Worm (Caenorhabditis elegans) whole organism, L1 larva: Measurements from ENCODE around the gene K08B12.3.
A peak's percentile ranks its signal among the peaks of the same experiment; 100 is the strongest.

ENCODE experiments used
- C04F5.9 ChIP-seq: sonication (generic microtip); optimal IDR thresholded peaks from 2 replicates; lab custom pipeline; 2016; ENCODE audit warnings: missing genetic modification characterization, missing compliant biosample characterization
- C16A3.4 ChIP-seq: fragments of 150-350 bp; optimal IDR thresholded peaks from 2 replicates; lab custom pipeline; 2014; ENCODE audit warnings: missing biosample characterization, missing genetic modification characterization
- C34B4.2 ChIP-seq: sonication (generic microtip); optimal IDR thresholded peaks from 2 replicates; lab custom pipeline; 2017; ENCODE audit warnings: mild to moderate bottlenecking, missing genetic modification characterization, missing compliant biosample characterization
- F16B12.6 ChIP-seq: fragments of 150-350 bp; optimal IDR thresholded peaks from 2 replicates; lab custom pipeline; 2014; ENCODE audit warnings: missing biosample characterization, missing genetic modification characterization
- Y116A8C.19 ChIP-seq: sonication (generic microtip); optimal IDR thresholded peaks from 2 replicates; lab custom pipeline; 2016; ENCODE audit warnings: missing compliant biosample characterization, missing genetic modification characterization, borderline replicate concordance
- aha-1 ChIP-seq: fragments of 150-350 bp; optimal IDR thresholded peaks from 2 replicates; lab custom pipeline; 2014; ENCODE audit warnings: missing biosample characterization, missing genetic modification characterization
- alr-1 ChIP-seq: fragments of 200-800 bp; sonication (Bioruptor generic); optimal IDR thresholded peaks from 2 replicates; lab custom pipeline; 2018; ENCODE audit warnings: borderline replicate concordance, mild to moderate bottlenecking, missing genetic modification characterization, missing compliant biosample characterization
- ceh-8 ChIP-seq: fragments of 200-800 bp; sonication (Bioruptor generic); optimal IDR thresholded peaks from 2 replicates; lab custom pipeline; 2018; ENCODE audit warnings: mild to moderate bottlenecking, missing genetic modification characterization, moderate library complexity, missing compliant biosample characterization
- ces-1 ChIP-seq: fragments of 150-350 bp; optimal IDR thresholded peaks from 2 replicates; lab custom pipeline; 2014; ENCODE audit warnings: missing biosample characterization, missing genetic modification reagents, missing genetic modification characterization
- dsc-1 ChIP-seq: sonication (generic microtip); optimal IDR thresholded peaks from 2 replicates; lab custom pipeline; 2016; ENCODE audit warnings: mild to moderate bottlenecking, missing genetic modification characterization, missing compliant biosample characterization
- efl-1 ChIP-seq, 4 experiments: fragments of 150-350 bp; optimal IDR thresholded peaks in 3 of 4; peaks in 1 of 4; 1 replicate in 1 of 4; 2 replicates in 3 of 4; lab custom pipeline; 2014; ENCODE audit warnings: missing biosample characterization in 2 of 4, missing genetic modification characterization in 2 of 4, missing genetic modification reagents in 2 of 4
- egl-13 ChIP-seq: sonication (generic microtip); optimal IDR thresholded peaks from 2 replicates; lab custom pipeline; 2016; ENCODE audit warnings: missing genotype, missing genetic modification reagents, missing genetic modification characterization, missing compliant biosample characterization
- ets-5 ChIP-seq: fragments of 200-800 bp; sonication (Bioruptor generic); IDR thresholded peaks from 2 replicates; pipeline ENCODE4 v1.3.6; 2022; ENCODE audit warnings: missing genetic modification characterization, missing compliant biosample characterization
- fkh-10 ChIP-seq: sonication (generic microtip); optimal IDR thresholded peaks from 2 replicates; lab custom pipeline; 2017; ENCODE audit warnings: missing biosample characterization, missing genetic modification reagents, missing genetic modification characterization
- fkh-4 ChIP-seq: sonication (generic microtip); optimal IDR thresholded peaks from 2 replicates; lab custom pipeline; 2016; ENCODE audit warnings: missing compliant biosample characterization, missing genetic modification characterization, borderline replicate concordance
- hlh-17 ChIP-seq: fragments of 200-800 bp; sonication (Bioruptor generic); optimal IDR thresholded peaks from 2 replicates; lab custom pipeline; 2018; ENCODE audit warnings: missing genetic modification characterization, mild to moderate bottlenecking, missing compliant biosample characterization, moderate library complexity, borderline replicate concordance
- hlh-4 ChIP-seq: sonication (generic microtip); optimal IDR thresholded peaks from 2 replicates; lab custom pipeline; 2016; ENCODE audit warnings: mild to moderate bottlenecking, missing genetic modification characterization, missing compliant biosample characterization
- irx-1 ChIP-seq: sonication (generic microtip); optimal IDR thresholded peaks from 2 replicates; lab custom pipeline; 2016; ENCODE audit warnings: missing genetic modification characterization, missing compliant biosample characterization
- isw-1 ChIP-seq: fragments of 200-800 bp; sonication (Bioruptor generic); IDR thresholded peaks from 2 replicates; pipeline ENCODE4 v1.3.6; 2022; ENCODE audit warnings: missing genetic modification characterization, missing compliant biosample characterization
- jun-1 ChIP-seq: fragments of 150-350 bp; optimal IDR thresholded peaks from 2 replicates; lab custom pipeline; 2014; ENCODE audit warnings: missing biosample characterization, missing genetic modification reagents, missing genetic modification characterization
- lin-13 ChIP-seq: fragments of 150-350 bp; optimal IDR thresholded peaks from 2 replicates; lab custom pipeline; 2014; ENCODE audit warnings: missing biosample characterization, missing genetic modification reagents, missing genetic modification characterization
- lin-14 ChIP-seq: fragments of 200-800 bp; sonication (Bioruptor generic); optimal IDR thresholded peaks from 2 replicates; lab custom pipeline; 2018; ENCODE audit warnings: mild to moderate bottlenecking, missing genetic modification characterization, moderate library complexity, missing compliant biosample characterization
- lin-15B ChIP-seq: fragments of 150-350 bp; sonication (generic microtip); optimal IDR thresholded peaks from 3 replicates; lab custom pipeline; 2014; ENCODE audit warnings: missing biosample characterization, missing genetic modification characterization
- lin-35 ChIP-seq, 2 experiments: fragments of 150-350 bp; optimal IDR thresholded peaks; 2 replicates each; lab custom pipeline; 2014; ENCODE audit warnings: missing biosample characterization in 2 of 2, missing genetic modification characterization in 2 of 2, missing genetic modification reagents in 2 of 2
- lin-39 ChIP-seq: fragments of 150-350 bp; optimal IDR thresholded peaks from 2 replicates; lab custom pipeline; 2014; ENCODE audit warnings: missing biosample characterization, missing genetic modification reagents, missing genetic modification characterization
- lsy-2 ChIP-seq, 2 experiments: fragments of 150-350 bp; optimal IDR thresholded peaks; 2 replicates each; lab custom pipeline; 2014; ENCODE audit warnings: missing biosample characterization in 2 of 2, missing genetic modification characterization in 2 of 2
- mab-9 ChIP-seq: fragments of 200-800 bp; sonication (Bioruptor generic); IDR thresholded peaks from 2 replicates; pipeline ENCODE4 v1.3.6; 2022; ENCODE audit warnings: missing genetic modification reagents, missing genetic modification characterization, missing compliant biosample characterization
- mdl-1 ChIP-seq, 2 experiments: fragments of 150-350 bp; optimal IDR thresholded peaks; 2 replicates each; lab custom pipeline; 2014 to 2017; ENCODE audit warnings: missing biosample characterization in 2 of 2, missing genetic modification characterization in 2 of 2, inconsistent platforms in 1 of 2
- mef-2 ChIP-seq: fragments of 150-350 bp; optimal IDR thresholded peaks from 2 replicates; lab custom pipeline; 2014; ENCODE audit warnings: missing biosample characterization, missing genetic modification characterization
- mep-1 ChIP-seq: fragments of 150-350 bp; optimal IDR thresholded peaks from 2 replicates; lab custom pipeline; 2014; ENCODE audit warnings: missing biosample characterization, missing genetic modification characterization
- nhr-11 ChIP-seq: fragments of 150-350 bp; optimal IDR thresholded peaks from 2 replicates; lab custom pipeline; 2014; ENCODE audit warnings: missing biosample characterization, missing genetic modification characterization
- nhr-12 ChIP-seq: sonication (generic microtip); optimal IDR thresholded peaks from 2 replicates; lab custom pipeline; 2017; ENCODE audit warnings: missing biosample characterization, missing genetic modification characterization
- nhr-19 ChIP-seq: fragments of 200-800 bp; sonication (Bioruptor generic); conservative IDR thresholded peaks from 2 replicates; pipeline ENCODE4 v1.3.6; 2022; ENCODE audit warnings: missing genetic modification characterization, missing compliant biosample characterization
- nhr-237 ChIP-seq: fragments of 150-350 bp; optimal IDR thresholded peaks from 2 replicates; lab custom pipeline; 2014; ENCODE audit warnings: missing biosample characterization, missing genetic modification characterization
- nhr-28 ChIP-seq: fragments of 150-350 bp; optimal IDR thresholded peaks from 2 replicates; lab custom pipeline; 2014; ENCODE audit warnings: missing biosample characterization, missing genetic modification characterization
- nhr-47 ChIP-seq: sonication (generic microtip); optimal IDR thresholded peaks from 2 replicates; lab custom pipeline; 2016; ENCODE audit warnings: mild to moderate bottlenecking, missing genetic modification characterization, moderate library complexity, missing compliant biosample characterization
- nhr-76 ChIP-seq: sonication (generic microtip); optimal IDR thresholded peaks from 2 replicates; lab custom pipeline; 2017; ENCODE audit warnings: missing biosample characterization, missing genetic modification characterization
- nhr-77 ChIP-seq: fragments of 150-350 bp; optimal IDR thresholded peaks from 2 replicates; lab custom pipeline; 2014; ENCODE audit warnings: missing biosample characterization, missing genetic modification characterization
- nhr-85 ChIP-seq: sonication (generic microtip); peaks from one replicate; lab custom pipeline; 2016; ENCODE audit warnings: missing genetic modification characterization, inconsistent platforms, missing compliant biosample characterization
- nhr-90 ChIP-seq: sonication (generic microtip); optimal IDR thresholded peaks from 2 replicates; lab custom pipeline; 2016; ENCODE audit warnings: mild to moderate bottlenecking, missing genetic modification characterization, missing compliant biosample characterization; ENCODE audit not compliant: poor library complexity
- pag-3 ChIP-seq: sonication (generic microtip); optimal IDR thresholded peaks from 2 replicates; lab custom pipeline; 2017; ENCODE audit warnings: missing genetic modification characterization, mild to moderate bottlenecking, missing compliant biosample characterization, antibody characterized with exemption, borderline replicate concordance; ENCODE audit not compliant: insufficient read depth
- pax-3 ChIP-seq: fragments of 200-800 bp; sonication (Bioruptor generic); optimal IDR thresholded peaks from 2 replicates; lab custom pipeline; 2018; ENCODE audit warnings: mild to moderate bottlenecking, missing genetic modification characterization, moderate library complexity, missing compliant biosample characterization
- snu-23 ChIP-seq: sonication (generic microtip); optimal IDR thresholded peaks from 2 replicates; lab custom pipeline; 2016; ENCODE audit warnings: missing genetic modification characterization, missing compliant biosample characterization
- sox-4 ChIP-seq: sonication (generic microtip); optimal IDR thresholded peaks from 2 replicates; lab custom pipeline; 2016; ENCODE audit warnings: missing genetic modification characterization, missing compliant biosample characterization
- sup-37 ChIP-seq: fragments of 200-800 bp; sonication (Bioruptor generic); optimal IDR thresholded peaks from 2 replicates; lab custom pipeline; 2018; ENCODE audit warnings: mild to moderate bottlenecking, missing genetic modification characterization, missing compliant biosample characterization
- tbx-2 ChIP-seq: sonication (generic microtip); optimal IDR thresholded peaks from 2 replicates; lab custom pipeline; 2016; ENCODE audit warnings: missing genetic modification characterization, missing compliant biosample characterization
- tlp-1 ChIP-seq: fragments of 150-350 bp; optimal IDR thresholded peaks from 2 replicates; lab custom pipeline; 2014; ENCODE audit warnings: missing biosample characterization, missing genetic modification characterization
- unc-30 ChIP-seq: sonication (generic microtip); optimal IDR thresholded peaks from 2 replicates; lab custom pipeline; 2017; ENCODE audit warnings: missing biosample characterization, missing genetic modification characterization
- unc-86 ChIP-seq: sonication (generic microtip); optimal IDR thresholded peaks from 2 replicates; lab custom pipeline; 2016; ENCODE audit warnings: missing genetic modification characterization, missing compliant biosample characterization
- unc-98 ChIP-seq: fragments of 200-800 bp; sonication (Bioruptor generic); IDR thresholded peaks from 2 replicates; pipeline ENCODE4 v1.3.6; 2022; ENCODE audit warnings: missing genetic modification characterization, missing compliant biosample characterization
- zip-4 ChIP-seq: fragments of 200-800 bp; sonication (Bioruptor generic); optimal IDR thresholded peaks from 2 replicates; lab custom pipeline; 2018; ENCODE audit warnings: mild to moderate bottlenecking, missing genetic modification characterization, moderate library complexity, missing compliant biosample characterization
- ztf-11 ChIP-seq, 2 experiments: sonication (generic microtip); optimal IDR thresholded peaks; 2 replicates each; lab custom pipeline; 2016 to 2017; ENCODE audit warnings: missing genetic modification characterization in 2 of 2, missing biosample characterization in 1 of 2, missing compliant biosample characterization in 1 of 2
- ztf-4 ChIP-seq: fragments of 150-350 bp; optimal IDR thresholded peaks from 2 replicates; lab custom pipeline; 2014; ENCODE audit warnings: missing biosample characterization, missing genetic modification characterization

Gene K08B12.3

ce11 chrV:6240735-6241134, 5.8 kb downstream of the K08B12.3 start (continued):
- TF ChIP-seq unc-98 (GFP tag; lab: Robert Waterston, UW): no peak
- TF ChIP-seq dsc-1 (tag; lab: Kevin White, UChicago): no peak
- TF ChIP-seq unc-30 (tag; lab: Kevin White, UChicago): no peak
- no peak for TF ChIP-seq ztf-4 (tag; lab: Kevin White, UChicago)
- no peak for TF ChIP-seq mep-1
- TF ChIP-seq fkh-4 (tag; lab: Kevin White, UChicago): no peak
- no peak for TF ChIP-seq C04F5.9
- TF ChIP-seq nhr-47: peak; percentile 45
- TF ChIP-seq hlh-17 (GFP tag; lab: Kevin White, UChicago): no peak
- TF ChIP-seq pag-3 (tag; lab: Kevin White, UChicago): no peak
- peak; percentile 91 for TF ChIP-seq nhr-85
- no peak for TF ChIP-seq fkh-10 (GFP tag; lab: Kevin White, UChicago)
- no peak for TF ChIP-seq pax-3 (tag; lab: Kevin White, UChicago)
- no peak for TF ChIP-seq unc-86 (tag; lab: Kevin White, UChicago)
- TF ChIP-seq nhr-237 (tag; lab: Kevin White, UChicago): peak; percentile 20
- TF ChIP-seq nhr-19 (GFP tag; lab: Robert Waterston, UW): peak; percentile 45
- peak; percentile 36 for TF ChIP-seq C16A3.4 (tag; lab: Kevin White, UChicago)
- TF ChIP-seq nhr-12 (tag; lab: Kevin White, UChicago): no peak
- no peak for TF ChIP-seq Y116A8C.19
- TF ChIP-seq sox-4 (tag; lab: Kevin White, UChicago): no peak
- TF ChIP-seq efl-1 (optimal IDR thresholded peaks at IDR 0.05; lab: Kevin White, UChicago): peak in 1 of 2 experiments; percentile 19
- peak in 1 of 2 experiments; percentile 93 for TF ChIP-seq efl-1 (GFP tag; optimal IDR thresholded peaks at IDR 0.05 in 1 of 2; lab: Kevin White, UChicago)
- no peak for TF ChIP-seq ets-5
- TF ChIP-seq aha-1 (tag; lab: Kevin White, UChicago): no peak
- TF ChIP-seq nhr-77 (tag; lab: Kevin White, UChicago): peak; percentile 85
- no peak for TF ChIP-seq sup-37 (GFP tag; lab: Kevin White, UChicago)
- peak in 1 of 2 experiments; percentile 80 for TF ChIP-seq lsy-2 (tag; optimal IDR thresholded peaks at IDR 0.05; lab: Kevin White, UChicago)
- no peak for TF ChIP-seq hlh-4
- TF ChIP-seq tlp-1 (tag; lab: Kevin White, UChicago): no peak
- TF ChIP-seq zip-4 (GFP tag; lab: Kevin White, UChicago): no peak
- TF ChIP-seq lin-14 (GFP tag; lab: Kevin White, UChicago): peak; percentile 77
- no peak for TF ChIP-seq F16B12.6 (tag; lab: Kevin White, UChicago)
- peak in 1 of 2 experiments; percentile 57 for TF ChIP-seq lin-35 (GFP tag; optimal IDR thresholded peaks at IDR 0.05; lab: Kevin White, UChicago)
- TF ChIP-seq tbx-2 (tag; lab: Kevin White, UChicago): peak; percentile 76
- no peak for TF ChIP-seq egl-13 (tag; lab: Kevin White, UChicago)
- no peak for TF ChIP-seq C34B4.2 (tag; lab: Kevin White, UChicago)
- no peak for TF ChIP-seq lin-13
- TF ChIP-seq nhr-28 (tag; lab: Kevin White, UChicago): no peak
- TF ChIP-seq ztf-11 (tag; optimal IDR thresholded peaks at IDR 0.05; lab: Kevin White, UChicago): no peak
- no peak for TF ChIP-seq jun-1 (tag; lab: Kevin White, UChicago)
- no peak for TF ChIP-seq ceh-8 (GFP tag; lab: Kevin White, UChicago)
- TF ChIP-seq mdl-1 (tag; optimal IDR thresholded peaks at IDR 0.05; lab: Kevin White, UChicago): peak in 1 of 2 experiments; percentile 88
- no peak for TF ChIP-seq nhr-11
- no peak for TF ChIP-seq ces-1 (GFP tag; lab: Kevin White, UChicago)
- TF ChIP-seq nhr-76 (tag; lab: Kevin White, UChicago): no peak
- no peak for TF ChIP-seq irx-1 (tag; lab: Kevin White, UChicago)
- no peak for TF ChIP-seq mef-2 (tag; lab: Kevin White, UChicago)
- no peak for TF ChIP-seq mab-9
- no peak for TF ChIP-seq lin-39 (tag; lab: Kevin White, UChicago)
- no peak for TF ChIP-seq alr-1 (tag; lab: Kevin White, UChicago)
- no peak for TF ChIP-seq lin-15B (tag; lab: Kevin White, UChicago)
- peak; percentile 69 for TF ChIP-seq snu-23 (GFP tag; lab: Kevin White, UChicago)
- peak; percentile 55 for TF ChIP-seq nhr-90
- no peak for TF ChIP-seq isw-1 (GFP tag; lab: Robert Waterston, UW)
